Fruit fly (Drosophila melanogaster): Measurements from ENCODE around the gene Tsp66E.

DNA sequence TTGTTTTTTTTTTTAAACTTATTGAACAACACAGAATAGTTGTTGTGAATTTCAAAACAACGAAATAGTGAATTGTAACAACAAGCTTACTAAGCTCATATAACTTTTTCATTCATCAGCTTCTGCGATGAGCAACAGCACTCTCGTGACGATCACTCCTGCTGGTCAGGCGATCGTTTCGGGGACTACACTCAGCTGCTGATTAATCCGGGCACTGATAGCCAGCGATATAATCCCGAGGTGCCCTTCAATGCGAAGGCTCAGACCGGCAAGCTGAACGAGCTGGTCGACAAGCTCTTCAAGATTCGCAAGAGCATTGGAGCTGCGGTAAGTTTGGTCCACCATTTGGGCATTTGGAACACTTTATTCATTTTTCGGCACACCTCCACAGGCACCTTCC lies 23.8 kb upstream of the Tsp66E start, which contains the start of gene CG43169:
- TF ChIP-seq Gug (GFP tag; IDR thresholded peaks at IDR 0.05), result no peak
- TF ChIP-seq spab (GFP tag; optimal IDR thresholded peaks at IDR 0.05), result no peak
- TF ChIP-seq Lpt (GFP tag; optimal IDR thresholded peaks at IDR 0.05), result no peak
- TF ChIP-seq CG6276 (GFP tag; optimal IDR thresholded peaks at IDR 0.05), result no peak
- no peak for TF ChIP-seq Ets96B (tag; optimal IDR thresholded peaks at IDR 0.05)
- no peak for TF ChIP-seq Met (GFP tag; optimal IDR thresholded peaks at IDR 0.05)
- no peak for TF ChIP-seq CG10631 (GFP tag; optimal IDR thresholded peaks at IDR 0.05)
- TF ChIP-seq Eip78C (GFP tag), result no peak
- TF ChIP-seq OdsH (GFP tag; optimal IDR thresholded peaks at IDR 0.05), result no peak
- TF ChIP-seq salr (GFP tag; optimal IDR thresholded peaks at IDR 0.05), result no peak
